Fruit fly (Drosophila melanogaster) whole organism, embryonic: Measurements from ENCODE around the gene p-cup.

Source experiments
- Atf-2 ChIP-seq: fragments of 200-800 bp; sonication (Bioruptor generic); optimal IDR thresholded peaks from 2 replicates; lab custom pipeline; 2016; ENCODE audit warnings: missing biosample characterization, missing genetic modification characterization
- CG1024 ChIP-seq: fragments of 200-800 bp; sonication (Bioruptor generic); IDR thresholded peaks from 2 replicates; pipeline ENCODE4 v1.3.6; 2022; ENCODE audit warnings: missing biosample characterization, missing genetic modification characterization
- CG10431 ChIP-seq: fragments of 200-800 bp; sonication (Bioruptor generic); optimal IDR thresholded peaks from 3 replicates; lab custom pipeline; 2018; ENCODE audit warnings: missing biosample characterization, mild to moderate bottlenecking, missing genetic modification characterization
- CG13424 ChIP-seq: fragments of 200-800 bp; sonication (Bioruptor generic); optimal IDR thresholded peaks from 2 replicates; lab custom pipeline; 2019; ENCODE audit warnings: missing biosample characterization, mild to moderate bottlenecking, missing genetic modification characterization, moderate library complexity
- CG14667 ChIP-seq: fragments of 200-800 bp; sonication (Bioruptor generic); IDR thresholded peaks from 2 replicates; pipeline ENCODE4 v1.3.6; 2022; ENCODE audit warnings: missing biosample characterization, missing genetic modification characterization
- CG16813 ChIP-seq: fragments of 200-800 bp; sonication (Bioruptor generic); IDR thresholded peaks from 3 replicates; pipeline ENCODE4 v1.3.6; 2022; ENCODE audit warnings: missing biosample characterization, missing genetic modification characterization; ENCODE audit not compliant: partially characterized antibody
- CG17385 ChIP-seq: fragments of 200-800 bp; sonication (Bioruptor generic); optimal IDR thresholded peaks from 3 replicates; lab custom pipeline; 2018; ENCODE audit warnings: missing biosample characterization, mild to moderate bottlenecking, missing genetic modification characterization
- CG1792 ChIP-seq: fragments of 200-800 bp; sonication (Bioruptor generic); optimal IDR thresholded peaks from 2 replicates; lab custom pipeline; 2016; ENCODE audit warnings: missing biosample characterization, missing genetic modification characterization
- CG2875 ChIP-seq: fragments of 200-800 bp; sonication (Bioruptor generic); optimal IDR thresholded peaks from 2 replicates; lab custom pipeline; 2017; ENCODE audit warnings: missing biosample characterization, mild to moderate bottlenecking, missing genetic modification characterization, missing genetic modification reagents
- CG3407 ChIP-seq: fragments of 200-800 bp; sonication (Bioruptor generic); optimal IDR thresholded peaks from 2 replicates; lab custom pipeline; 2018; ENCODE audit warnings: missing biosample characterization, mild to moderate bottlenecking, missing genetic modification characterization
- CG4360 ChIP-seq: fragments of 200-800 bp; sonication (Bioruptor generic); IDR thresholded peaks from 2 replicates; pipeline ENCODE4 v1.3.6; 2022; ENCODE audit warnings: missing biosample characterization, missing genetic modification characterization
- CG4854 ChIP-seq: fragments of 200-800 bp; sonication (Bioruptor generic); optimal IDR thresholded peaks from 2 replicates; lab custom pipeline; 2016; ENCODE audit warnings: missing biosample characterization, missing genetic modification characterization, inconsistent platforms
- CG6654 ChIP-seq: fragments of 200-800 bp; sonication (Bioruptor generic); optimal IDR thresholded peaks from 2 replicates; lab custom pipeline; 2017; ENCODE audit warnings: missing biosample characterization, mild to moderate bottlenecking, missing genetic modification characterization
- CG8478 ChIP-seq: fragments of >200 bp; optimal IDR thresholded peaks from 2 replicates; lab custom pipeline; 2018
- CG9609 ChIP-seq: fragments of 200-800 bp; sonication (Bioruptor generic); optimal IDR thresholded peaks from 3 replicates; lab custom pipeline; 2016; ENCODE audit warnings: missing biosample characterization, missing genetic modification characterization
- CG9876 ChIP-seq: fragments of 200-800 bp; sonication (Bioruptor generic); optimal IDR thresholded peaks from 2 replicates; lab custom pipeline; 2016; ENCODE audit warnings: missing biosample characterization, missing genetic modification characterization
- Camta ChIP-seq: fragments of 200-800 bp; sonication (Bioruptor generic); optimal IDR thresholded peaks from 2 replicates; lab custom pipeline; 2016; ENCODE audit warnings: missing biosample characterization, missing genetic modification characterization
- Eip74EF ChIP-seq, 2 experiments: fragments of 200-800 bp in 1 of 2; fragments of >200 bp in 1 of 2; sonication (Bioruptor generic) in 1 of 2; optimal IDR thresholded peaks; 2 replicates each; lab custom pipeline; 2017 to 2019; ENCODE audit warnings: missing biosample characterization in 2 of 2, missing genetic modification characterization in 2 of 2, mild to moderate bottlenecking in 1 of 2, moderate library complexity in 1 of 2
- Fer2 ChIP-seq: fragments of 200-800 bp; sonication (Bioruptor generic); optimal IDR thresholded peaks from 2 replicates; lab custom pipeline; 2018; ENCODE audit warnings: missing biosample characterization, mild to moderate bottlenecking, missing genetic modification characterization, moderate library complexity
- Fer3 ChIP-seq: fragments of 200-800 bp; sonication (Bioruptor generic); optimal IDR thresholded peaks from 2 replicates; lab custom pipeline; 2018; ENCODE audit warnings: missing biosample characterization, mild to moderate bottlenecking, missing genetic modification characterization, moderate library complexity
- NC2α ChIP-seq: fragments of 200-800 bp; sonication (Bioruptor generic); optimal IDR thresholded peaks from 2 replicates; lab custom pipeline; 2016; ENCODE audit warnings: missing biosample characterization, missing genetic modification characterization
- Opbp ChIP-seq: fragments of 200-800 bp; sonication (Bioruptor generic); IDR thresholded peaks from 3 replicates; pipeline ENCODE4 v1.3.6; 2022; ENCODE audit warnings: missing biosample characterization, missing genetic modification characterization; ENCODE audit not compliant: partially characterized antibody
- Optix ChIP-seq: fragments of 200-800 bp; sonication (Bioruptor generic); IDR thresholded peaks from 3 replicates; pipeline ENCODE4 v1.3.6; 2022; ENCODE audit warnings: missing biosample characterization, missing genetic modification characterization
- Ptx1 ChIP-seq: fragments of 200-800 bp; sonication (Bioruptor generic); IDR thresholded peaks from 2 replicates; pipeline ENCODE4 v1.3.6; 2022; ENCODE audit warnings: missing biosample characterization, missing genetic modification characterization
- Six4 ChIP-seq: fragments of 200-800 bp; sonication (Bioruptor generic); optimal IDR thresholded peaks from 2 replicates; lab custom pipeline; 2016; ENCODE audit warnings: missing biosample characterization, missing genetic modification characterization
- Sox102F ChIP-seq: fragments of 200-800 bp; sonication (Bioruptor generic); optimal IDR thresholded peaks from 2 replicates; lab custom pipeline; 2018; ENCODE audit warnings: missing biosample characterization, mild to moderate bottlenecking, missing genetic modification characterization, moderate library complexity
- Xrp1 ChIP-seq: fragments of 200-800 bp; sonication (Bioruptor generic); IDR thresholded peaks from 2 replicates; pipeline ENCODE4 v1.3.6; 2022; ENCODE audit warnings: missing biosample characterization, missing genetic modification characterization
- al ChIP-seq: fragments of 200-800 bp; sonication (Bioruptor generic); IDR thresholded peaks from 2 replicates; pipeline ENCODE4 v1.3.6; 2022; ENCODE audit warnings: missing biosample characterization, missing genetic modification characterization
- ara ChIP-seq: fragments of 200-800 bp; sonication (Bioruptor generic); IDR thresholded peaks from 2 replicates; pipeline ENCODE4 v1.3.6; 2022; ENCODE audit warnings: missing biosample characterization, missing genetic modification characterization
- br ChIP-seq: fragments of >200 bp; optimal IDR thresholded peaks from 2 replicates; lab custom pipeline; 2017
- caup ChIP-seq: fragments of 200-800 bp; sonication (Bioruptor generic); optimal IDR thresholded peaks from 3 replicates; lab custom pipeline; 2017; ENCODE audit warnings: missing biosample characterization, mild to moderate bottlenecking, missing genetic modification characterization, moderate library complexity; ENCODE audit not compliant: severe bottlenecking
- chinmo ChIP-seq: fragments of 200-800 bp; sonication (Bioruptor generic); IDR thresholded peaks from 4 replicates; pipeline ENCODE4 v1.3.6; 2022; ENCODE audit warnings: missing biosample characterization, missing genetic modification characterization; ENCODE audit not compliant: partially characterized antibody
- dm ChIP-seq: fragments of 200-800 bp; sonication (Bioruptor generic); optimal IDR thresholded peaks from 3 replicates; lab custom pipeline; 2016; ENCODE audit warnings: missing biosample characterization, missing genetic modification characterization
- ems ChIP-seq: fragments of 200-800 bp; sonication (Bioruptor generic); optimal IDR thresholded peaks from 3 replicates; lab custom pipeline; 2016; ENCODE audit warnings: missing biosample characterization, missing genetic modification characterization
- fd64A ChIP-seq: fragments of 200-800 bp; sonication (Bioruptor generic); optimal IDR thresholded peaks from 3 replicates; lab custom pipeline; 2018; ENCODE audit warnings: missing biosample characterization, mild to moderate bottlenecking, missing genetic modification characterization
- ftz-f1 ChIP-seq: fragments of 200-800 bp; sonication (Bioruptor generic); optimal IDR thresholded peaks from 2 replicates; lab custom pipeline; 2016; ENCODE audit warnings: missing biosample characterization, missing genetic modification characterization
- gem ChIP-seq: fragments of 200-800 bp; sonication (Bioruptor generic); optimal IDR thresholded peaks from 2 replicates; lab custom pipeline; 2019; ENCODE audit warnings: missing biosample characterization, mild to moderate bottlenecking, missing genetic modification characterization, moderate library complexity
- gfzf ChIP-seq: fragments of 200-800 bp; sonication (Bioruptor generic); optimal IDR thresholded peaks from 2 replicates; lab custom pipeline; 2016; ENCODE audit warnings: missing biosample characterization, mild to moderate bottlenecking, missing genetic modification characterization, moderate library complexity
- grn ChIP-seq: fragments of 200-800 bp; sonication (Bioruptor generic); optimal IDR thresholded peaks from 3 replicates; lab custom pipeline; 2017; ENCODE audit warnings: missing biosample characterization, missing genetic modification characterization
- hth ChIP-seq: fragments of >200 bp; optimal IDR thresholded peaks from 2 replicates; lab custom pipeline; 2017; ENCODE audit warnings: inconsistent platforms
- inv ChIP-seq: fragments of 200-800 bp; sonication (Bioruptor generic); IDR thresholded peaks from 2 replicates; pipeline ENCODE4 v1.3.6; 2022; ENCODE audit warnings: missing biosample characterization, missing genetic modification characterization; ENCODE audit not compliant: partially characterized antibody
- ken ChIP-seq: fragments of 200-800 bp; sonication (Bioruptor generic); IDR thresholded peaks from 3 replicates; pipeline ENCODE4 v1.3.6; 2022; ENCODE audit warnings: missing biosample characterization, missing genetic modification characterization
- pum ChIP-seq: fragments of 200-800 bp; sonication (Bioruptor generic); optimal IDR thresholded peaks from 2 replicates; lab custom pipeline; 2016; ENCODE audit warnings: missing biosample characterization, missing genetic modification characterization
- repo ChIP-seq: fragments of 200-800 bp; sonication (Bioruptor generic); optimal IDR thresholded peaks from 2 replicates; lab custom pipeline; 2016; ENCODE audit warnings: missing biosample characterization, missing genetic modification characterization
- shn ChIP-seq: fragments of 200-800 bp; sonication (Bioruptor generic); optimal IDR thresholded peaks from 3 replicates; lab custom pipeline; 2016; ENCODE audit warnings: missing biosample characterization, missing genetic modification characterization
- slbo ChIP-seq: fragments of 200-800 bp; sonication (Bioruptor generic); IDR thresholded peaks from 2 replicates; pipeline ENCODE4 v1.3.6; 2022; ENCODE audit warnings: missing biosample characterization, missing genetic modification characterization
- slp2 ChIP-seq: fragments of 200-800 bp; sonication (Bioruptor generic); optimal IDR thresholded peaks from 2 replicates; lab custom pipeline; 2016; ENCODE audit warnings: missing biosample characterization, missing genetic modification characterization
- sob ChIP-seq: fragments of 200-800 bp; sonication (Bioruptor generic); IDR thresholded peaks from 2 replicates; pipeline ENCODE4 v1.3.6; 2022; ENCODE audit warnings: missing biosample characterization, missing genetic modification characterization
- toy ChIP-seq: fragments of 200-800 bp; sonication (Bioruptor generic); IDR thresholded peaks from 2 replicates; pipeline ENCODE4 v1.3.6; 2022; ENCODE audit warnings: missing biosample characterization, missing genetic modification characterization
- unpg ChIP-seq: fragments of 200-800 bp; sonication (Bioruptor generic); optimal IDR thresholded peaks from 3 replicates; lab custom pipeline; 2018; ENCODE audit warnings: missing biosample characterization, mild to moderate bottlenecking, missing genetic modification characterization, moderate library complexity
- zfh1 ChIP-seq: fragments of 200-800 bp; sonication (Bioruptor generic); IDR thresholded peaks from 3 replicates; pipeline ENCODE4 v1.3.6; 2022; ENCODE audit warnings: missing biosample characterization, missing genetic modification characterization

Gene p-cup

dm6 chrX:17493635-17494296, 45.2 kb upstream of the p-cup start (continued):
- no peak for TF ChIP-seq Fer2 (tag; lab: Kevin White, UChicago)
- no peak for TF ChIP-seq Six4
- no peak for TF ChIP-seq CG17385 (GFP tag; lab: Kevin White, UChicago)
- no peak for TF ChIP-seq toy (GFP tag; lab: Robert Waterston, UW)
- TF ChIP-seq Optix, result no peak
- no peak for TF ChIP-seq fd64A (GFP tag; lab: Kevin White, UChicago)
- TF ChIP-seq Atf-2, result no peak
- no peak for TF ChIP-seq CG3407 (GFP tag; lab: Kevin White, UChicago)
- TF ChIP-seq NC2α, result no peak
- TF ChIP-seq Sox102F (GFP tag; lab: Kevin White, UChicago), result peak; percentile 19
- TF ChIP-seq pum (GFP tag; lab: Kevin White, UChicago), result no peak
- no peak for TF ChIP-seq CG13424
- peak; percentile 44; the same call in 1 of the 2 replicates for TF ChIP-seq CG4360
- TF ChIP-seq Eip74EF (GFP tag; optimal IDR thresholded peaks at IDR 0.05; lab: Kevin White, UChicago), result no peak
- TF ChIP-seq dm, result no peak
- no peak for TF ChIP-seq repo (GFP tag; lab: Kevin White, UChicago)
- TF ChIP-seq CG8478 (lab: Kevin White, UChicago), result no peak
- TF ChIP-seq Camta, result no peak
- no peak for TF ChIP-seq shn (GFP tag; lab: Kevin White, UChicago)
- TF ChIP-seq CG1024 (GFP tag; lab: Robert Waterston, UW), result no peak
- no peak for TF ChIP-seq Opbp
- TF ChIP-seq ara (GFP tag; lab: Robert Waterston, UW), result no peak
- TF ChIP-seq CG1792 (GFP tag; lab: Kevin White, UChicago), result no peak
- TF ChIP-seq ken (GFP tag; lab: Robert Waterston, UW), result no peak
- peak; percentile 13; the same call in 1 of the 2 replicates for TF ChIP-seq Xrp1 (GFP tag; lab: Robert Waterston, UW)
- no peak for TF ChIP-seq CG10431 (GFP tag; lab: Kevin White, UChicago)
- TF ChIP-seq grn (GFP tag; lab: Kevin White, UChicago), result no peak
- TF ChIP-seq br (lab: Kevin White, UChicago), result no peak
- no peak for TF ChIP-seq ftz-f1 (GFP tag; lab: Kevin White, UChicago)
- TF ChIP-seq CG2875, result no peak
- TF ChIP-seq CG9609, result no peak
- no peak for TF ChIP-seq gfzf
- TF ChIP-seq gem (tag; lab: Kevin White, UChicago), result peak; percentile 17
- no peak for TF ChIP-seq CG4854 (GFP tag; lab: Kevin White, UChicago)
- 0 out of 3 replicates have a peak, but pooled peaks have one; percentile 27 for TF ChIP-seq zfh1 (GFP tag; lab: Robert Waterston, UW)
- no peak for TF ChIP-seq al (GFP tag; lab: Robert Waterston, UW)
- TF ChIP-seq CG16813 (GFP tag; lab: Robert Waterston, UW), result peak; percentile 26; the same call in 1 of the 3 replicates
- TF ChIP-seq caup, result no peak
- TF ChIP-seq sob, result no peak
- 0 out of 2 replicates have a peak, but pooled peaks have one; percentile 18 for TF ChIP-seq Ptx1
- no peak for TF ChIP-seq CG6654 (GFP tag; lab: Kevin White, UChicago)
- no peak for TF ChIP-seq ems (GFP tag; lab: Kevin White, UChicago)
- 0 out of 2 replicates have a peak, but pooled peaks have one; percentile 18 for TF ChIP-seq slbo (GFP tag; lab: Robert Waterston, UW)
- TF ChIP-seq hth (lab: Kevin White, UChicago), result no peak
- TF ChIP-seq slp2 (GFP tag; lab: Kevin White, UChicago), result no peak
- TF ChIP-seq CG9876 (GFP tag; lab: Kevin White, UChicago), result no peak
- TF ChIP-seq inv (GFP tag; lab: Robert Waterston, UW), result no peak
- TF ChIP-seq CG14667, result no peak
- TF ChIP-seq chinmo (GFP tag; lab: Robert Waterston, UW), result 0 out of 4 replicates have a peak, but pooled peaks have one; percentile 48
- no peak for TF ChIP-seq unpg (GFP tag; lab: Kevin White, UChicago)
- no peak for TF ChIP-seq Fer3
